Fruit fly (Drosophila melanogaster): ENCODE data around the gene Cog7.

Gene Cog7

dm6 chr3R:29891183-29891582 lies 41.7 kb downstream of the Cog7 start (continued):
- TF ChIP-seq CG2120 (GFP tag; optimal IDR thresholded peaks at IDR 0.05) (peak; percentile 48), Vsx1 (GFP tag; optimal IDR thresholded peaks at IDR 0.05) (peak; percentile 20), Sin3A (optimal IDR thresholded peaks at IDR 0.05) (no peak), CG8281 (tag; optimal IDR thresholded peaks at IDR 0.05) (no peak), CG10209 (GFP tag; optimal IDR thresholded peaks at IDR 0.05) (peak; percentile 55), CG17568 (GFP tag; optimal IDR thresholded peaks at IDR 0.05) (peak; percentile 17), CG7786 (GFP tag; optimal IDR thresholded peaks at IDR 0.05) (no peak), h (optimal IDR thresholded peaks at IDR 0.05) (no peak), zf30C (GFP tag; optimal IDR thresholded peaks at IDR 0.05) (no peak), MBD-R2 (GFP tag; IDR thresholded peaks at IDR 0.05) (no peak), ac (GFP tag; optimal IDR thresholded peaks at IDR 0.05) (no peak), CG17361 (GFP tag; IDR thresholded peaks at IDR 0.05) (no peak), sens (GFP tag) (peak; percentile 61), bowl (GFP tag; IDR thresholded peaks at IDR 0.05) (no peak), CG33213 (GFP tag; optimal IDR thresholded peaks at IDR 0.05) (no peak), CG7271 (tag; optimal IDR thresholded peaks at IDR 0.05) (no peak), CG1603 (tag; optimal IDR thresholded peaks at IDR 0.05) (no peak), Pdp1 (GFP tag; optimal IDR thresholded peaks at IDR 0.05) (peak in 1 of 2 experiments; percentile 20), lola (GFP tag; optimal IDR thresholded peaks at IDR 0.05) (no peak), CG17829 (tag; optimal IDR thresholded peaks at IDR 0.05) (no peak), Lhr (GFP tag; optimal IDR thresholded peaks at IDR 0.05) (no peak), Rfx (GFP tag; IDR thresholded peaks at IDR 0.05) (peak; percentile 34; the same call in 1 of the 2 replicates), CG10321 (GFP tag; IDR thresholded peaks at IDR 0.05) (no peak), ato (GFP tag; IDR thresholded peaks at IDR 0.05; ENCODE audit: partially characterized antibody) (no peak), CG17912 (GFP tag; optimal IDR thresholded peaks at IDR 0.05) (no peak), Mad (GFP tag; optimal IDR thresholded peaks at IDR 0.05) (no peak), NC2α (GFP tag; optimal IDR thresholded peaks at IDR 0.05) (no peak), lab (GFP tag; optimal IDR thresholded peaks at IDR 0.05) (peak; percentile 80), pb (GFP tag; optimal IDR thresholded peaks at IDR 0.05) (no peak), toy (GFP tag; IDR thresholded peaks at IDR 0.05) (0 out of 2 replicates have a peak, but pooled peaks have one; percentile 44), CG3281 (GFP tag; optimal IDR thresholded peaks at IDR 0.05) (peak; percentile 56), sob (GFP tag; IDR thresholded peaks at IDR 0.05) (peak; percentile 41; the same call in 1 of the 2 replicates), so (GFP tag; IDR thresholded peaks at IDR 0.05) (0 out of 3 replicates have a peak, but pooled peaks have one; percentile 12), org-1 (GFP tag; optimal IDR thresholded peaks at IDR 0.05) (peak; percentile 44), fd96Cb (tag; optimal IDR thresholded peaks at IDR 0.05) (no peak), Med (GFP tag) (peak; percentile 92), row (GFP tag; IDR thresholded peaks at IDR 0.05) (no peak), Atf6 (GFP tag; IDR thresholded peaks at IDR 0.05) (peak; percentile 38; the same call in 1 of the 2 replicates), NK7.1 (GFP tag; optimal IDR thresholded peaks at IDR 0.05) (peak; percentile 11), ATbp (GFP tag; optimal IDR thresholded peaks at IDR 0.05) (peak; percentile 70), CG5180 (GFP tag; optimal IDR thresholded peaks at IDR 0.05) (no peak), ase (GFP tag; IDR thresholded peaks at IDR 0.05) (no peak), CG2199 (GFP tag; IDR thresholded peaks at IDR 0.05) (no peak), Hr51 (GFP tag; optimal IDR thresholded peaks at IDR 0.05) (peak in 1 of 2 experiments; percentile 9)

Measured in whole organism, embryonic.